Worm (Caenorhabditis elegans) whole organism, early embryonic: ENCODE results near the gene cpg-18.

Experiments
- B0310.2 ChIP-seq: sonication (generic microtip); optimal IDR thresholded peaks from 2 replicates; lab custom pipeline; 2016; ENCODE audit warnings: mild to moderate bottlenecking, missing genetic modification characterization, missing compliant biosample characterization
- F13C5.2 ChIP-seq: sonication (generic microtip); optimal IDR thresholded peaks from 2 replicates; lab custom pipeline; 2017; ENCODE audit warnings: mild to moderate bottlenecking, missing genetic modification characterization, inconsistent platforms, missing compliant biosample characterization
- aly-1 ChIP-seq: sonication (generic microtip); optimal IDR thresholded peaks from 2 replicates; lab custom pipeline; 2016; ENCODE audit warnings: missing genetic modification characterization, missing compliant biosample characterization
- ama-1 ChIP-seq: fragments of 150-350 bp; optimal IDR thresholded peaks from 2 replicates; lab custom pipeline; 2014
- ceh-13 ChIP-seq: fragments of 200-800 bp; sonication (Bioruptor generic); optimal IDR thresholded peaks from 2 replicates; lab custom pipeline; 2018; ENCODE audit warnings: mild to moderate bottlenecking, missing genetic modification characterization, missing compliant biosample characterization
- ceh-36 ChIP-seq: sonication (generic microtip); optimal IDR thresholded peaks from 2 replicates; lab custom pipeline; 2016; ENCODE audit warnings: missing genetic modification characterization, inconsistent platforms, missing compliant biosample characterization
- ets-7 ChIP-seq: sonication (generic microtip); optimal IDR thresholded peaks from 2 replicates; lab custom pipeline; 2016; ENCODE audit warnings: missing genotype, missing genetic modification characterization, missing compliant biosample characterization
- flt-1 ChIP-seq: fragments of 200-800 bp; sonication (Bioruptor generic); IDR thresholded peaks from 2 replicates; pipeline ENCODE4 v1.3.6; 2022; ENCODE audit warnings: missing genetic modification characterization, missing compliant biosample characterization
- hmbx-1 ChIP-seq: sonication (generic microtip); optimal IDR thresholded peaks from 2 replicates; lab custom pipeline; 2016; ENCODE audit warnings: mild to moderate bottlenecking, missing genetic modification characterization, missing compliant biosample characterization
- hmg-4 ChIP-seq: fragments of 200-800 bp; sonication (Bioruptor generic); optimal IDR thresholded peaks from 2 replicates; lab custom pipeline; 2018; ENCODE audit warnings: mild to moderate bottlenecking, missing genetic modification characterization, missing compliant biosample characterization
- hnd-1 ChIP-seq: sonication (generic microtip); optimal IDR thresholded peaks from 2 replicates; lab custom pipeline; 2016; ENCODE audit warnings: missing genetic modification characterization, missing compliant biosample characterization
- pes-1 ChIP-seq: fragments of 200-800 bp; sonication (Bioruptor generic); IDR thresholded peaks from 2 replicates; pipeline ENCODE4 v1.3.6; 2022; ENCODE audit warnings: missing genetic modification reagents, missing genetic modification characterization, missing compliant biosample characterization
- scrt-1 ChIP-seq: fragments of 200-800 bp; sonication (Bioruptor generic); IDR thresholded peaks from 2 replicates; pipeline ENCODE4 v1.3.6; 2022; ENCODE audit warnings: missing genetic modification characterization, missing compliant biosample characterization
- sea-1 ChIP-seq: fragments of 200-800 bp; sonication (Bioruptor generic); conservative IDR thresholded peaks from 2 replicates; pipeline ENCODE4 v1.3.6; 2022; ENCODE audit warnings: missing genetic modification characterization, missing compliant biosample characterization
- tbx-11 ChIP-seq: fragments of 200-800 bp; sonication (Bioruptor generic); IDR thresholded peaks from 2 replicates; pipeline ENCODE4 v1.3.6; 2022; ENCODE audit warnings: missing genetic modification characterization, missing compliant biosample characterization
- tbx-37 ChIP-seq: fragments of 200-800 bp; sonication (Bioruptor generic); conservative IDR thresholded peaks from 2 replicates; pipeline ENCODE4 v1.3.6; 2022; ENCODE audit warnings: missing genetic modification reagents, missing genetic modification characterization, missing compliant biosample characterization
- tra-4 ChIP-seq: sonication (generic microtip); optimal IDR thresholded peaks from 2 replicates; lab custom pipeline; 2017; ENCODE audit warnings: missing genetic modification characterization, missing compliant biosample characterization

cpg-18 gene

ce11 chrIV:5744114-5744513, 9.3 kb downstream of the cpg-18 start, which contains the start of gene C45E5.1:
Gene C45E5.1 (plus strand): TSS chrIV:5744403.
- TF ChIP-seq ceh-36 (tag; lab: Kevin White, UChicago) (no peak), scrt-1 (no peak), tra-4 (tag; lab: Kevin White, UChicago) (no peak), pes-1 (GFP tag; lab: Robert Waterston, UW) (no peak)

ce11 chrIV:5749874-5750273, 15.1 kb downstream of the cpg-18 start:
- TF ChIP-seq aly-1 (no peak), pes-1 (GFP tag; lab: Robert Waterston, UW) (no peak), F13C5.2 (tag; lab: Kevin White, UChicago) (no peak), ceh-36 (tag; lab: Kevin White, UChicago) (no peak), ceh-13 (GFP tag; lab: Kevin White, UChicago) (no peak), ama-1 (no peak), sea-1 (GFP tag; lab: Robert Waterston, UW) (no peak), tbx-37 (GFP tag; lab: Robert Waterston, UW) (no peak), B0310.2 (no peak), tra-4 (tag; lab: Kevin White, UChicago) (no peak), tbx-11 (no peak), flt-1 (no peak), ets-7 (tag; lab: Kevin White, UChicago) (no peak), hmg-4 (GFP tag; lab: Kevin White, UChicago) (no peak), hnd-1 (tag; lab: Kevin White, UChicago) (no peak), scrt-1 (no peak), hmbx-1 (tag; lab: Kevin White, UChicago) (no peak)

- TF ChIP-seq aly-1 (no peak), tbx-11 (no peak), scrt-1 (no peak), hnd-1 (tag; lab: Kevin White, UChicago) (no peak), tra-4 (tag; lab: Kevin White, UChicago) (no peak), B0310.2 (no peak)
Observed at ce11 chrIV:5751997-5752396, 17.2 kb downstream of the cpg-18 start.

- TF ChIP-seq hnd-1 (tag; lab: Kevin White, UChicago) (no peak), F13C5.2 (tag; lab: Kevin White, UChicago) (no peak), B0310.2 (no peak), aly-1 (no peak), flt-1 (no peak), hmbx-1 (tag; lab: Kevin White, UChicago) (no peak)
Observed at ce11 chrIV:5752704-5753103, 17.9 kb downstream of the cpg-18 start.

ce11 chrIV:5753253-5753652, 18.4 kb downstream of the cpg-18 start:
- no peak for TF ChIP-seq hmbx-1 (tag; lab: Kevin White, UChicago)
- no peak for TF ChIP-seq ceh-13 (GFP tag; lab: Kevin White, UChicago)
- no peak for TF ChIP-seq flt-1
- no peak for TF ChIP-seq tbx-11
- no peak for TF ChIP-seq ets-7 (tag; lab: Kevin White, UChicago)
- no peak for TF ChIP-seq aly-1
- no peak for TF ChIP-seq hmg-4 (GFP tag; lab: Kevin White, UChicago)

ce11 chrIV:5753954-5754543, 19.2 kb downstream of the cpg-18 start:
- no peak for TF ChIP-seq ama-1
- 0 out of 2 replicates have a peak, but pooled peaks have one; percentile 8 for TF ChIP-seq tbx-37 (GFP tag; lab: Robert Waterston, UW)
- TF ChIP-seq sea-1 (GFP tag; lab: Robert Waterston, UW) = no peak
- no peak for TF ChIP-seq aly-1
- TF ChIP-seq tbx-11 = no peak

- TF ChIP-seq ama-1 = no peak
- TF ChIP-seq F13C5.2 (tag; lab: Kevin White, UChicago) = no peak
- TF ChIP-seq scrt-1 = no peak
- TF ChIP-seq ceh-36 (tag; lab: Kevin White, UChicago) = no peak
- no peak for TF ChIP-seq tbx-11
- TF ChIP-seq aly-1 = no peak
- no peak for TF ChIP-seq flt-1
- TF ChIP-seq ets-7 (tag; lab: Kevin White, UChicago) = no peak
- TF ChIP-seq sea-1 (GFP tag; lab: Robert Waterston, UW) = no peak
- TF ChIP-seq hmg-4 (GFP tag; lab: Kevin White, UChicago) = no peak
- TF ChIP-seq B0310.2 = no peak
- TF ChIP-seq hnd-1 (tag; lab: Kevin White, UChicago) = no peak
- no peak for TF ChIP-seq hmbx-1 (tag; lab: Kevin White, UChicago)
- TF ChIP-seq tra-4 (tag; lab: Kevin White, UChicago) = no peak
- no peak for TF ChIP-seq pes-1 (GFP tag; lab: Robert Waterston, UW)
- TF ChIP-seq tbx-37 (GFP tag; lab: Robert Waterston, UW) = no peak
- TF ChIP-seq ceh-13 (GFP tag; lab: Kevin White, UChicago) = no peak
Observed at ce11 chrIV:5754821-5755220, 20.0 kb downstream of the cpg-18 start.

ce11 chrIV:5755922-5756321, 21.1 kb downstream of the cpg-18 start:
- TF ChIP-seq tbx-11 = no peak
- no peak for TF ChIP-seq aly-1
- no peak for TF ChIP-seq hnd-1 (tag; lab: Kevin White, UChicago)
- no peak for TF ChIP-seq sea-1 (GFP tag; lab: Robert Waterston, UW)
- TF ChIP-seq flt-1 = no peak
- TF ChIP-seq tra-4 (tag; lab: Kevin White, UChicago) = no peak
- TF ChIP-seq hmg-4 (GFP tag; lab: Kevin White, UChicago) = no peak
- no peak for TF ChIP-seq ama-1
- no peak for TF ChIP-seq ceh-13 (GFP tag; lab: Kevin White, UChicago)
- no peak for TF ChIP-seq F13C5.2 (tag; lab: Kevin White, UChicago)
